Fruit fly (Drosophila melanogaster) whole organism, embryonic: Measurements from ENCODE around the gene Gs1l.

Experiments
- Antp ChIP-seq: fragments of 200-800 bp; sonication (Bioruptor generic); optimal IDR thresholded peaks from 3 replicates; lab custom pipeline; 2016; ENCODE audit warnings: missing biosample characterization, missing genetic modification characterization
- CG10321 ChIP-seq: fragments of 200-800 bp; sonication (Bioruptor generic); IDR thresholded peaks from 2 replicates; pipeline ENCODE4 v1.3.6; 2022; ENCODE audit warnings: missing biosample characterization, missing genetic modification characterization
- CG10431 ChIP-seq: fragments of 200-800 bp; sonication (Bioruptor generic); optimal IDR thresholded peaks from 3 replicates; lab custom pipeline; 2018; ENCODE audit warnings: missing biosample characterization, mild to moderate bottlenecking, missing genetic modification characterization
- CG12659 ChIP-seq: fragments of 200-800 bp; sonication (Bioruptor generic); optimal IDR thresholded peaks from 3 replicates; lab custom pipeline; 2017; ENCODE audit warnings: mild to moderate bottlenecking, missing biosample characterization, missing genetic modification reagents, missing genetic modification characterization
- CG12769 ChIP-seq: fragments of 200-800 bp; sonication (Bioruptor generic); optimal IDR thresholded peaks from 2 replicates; lab custom pipeline; 2019; ENCODE audit warnings: missing biosample characterization, mild to moderate bottlenecking, missing genetic modification characterization, moderate library complexity
- CG13424 ChIP-seq: fragments of 200-800 bp; sonication (Bioruptor generic); optimal IDR thresholded peaks from 2 replicates; lab custom pipeline; 2019; ENCODE audit warnings: missing biosample characterization, mild to moderate bottlenecking, missing genetic modification characterization, moderate library complexity
- CG16779 ChIP-seq: fragments of 200-800 bp; sonication (Bioruptor generic); IDR thresholded peaks from 2 replicates; pipeline ENCODE4 v1.3.6; 2022; ENCODE audit warnings: missing biosample characterization, missing genetic modification characterization
- CG17612 ChIP-seq: fragments of 200-800 bp; sonication (Bioruptor generic); IDR thresholded peaks from 2 replicates; pipeline ENCODE4 v1.3.6; 2022; ENCODE audit warnings: missing biosample characterization, missing genetic modification characterization
- CG17829 ChIP-seq: fragments of 200-800 bp; optimal IDR thresholded peaks from 2 replicates; lab custom pipeline; 2019; ENCODE audit warnings: missing biosample characterization, mild to moderate bottlenecking, missing genetic modification characterization, moderate library complexity
- CG18619 ChIP-seq: fragments of 200-800 bp; sonication (Bioruptor generic); optimal IDR thresholded peaks from 3 replicates; lab custom pipeline; 2017; ENCODE audit warnings: missing biosample characterization, mild to moderate bottlenecking, missing genetic modification characterization
- CG31224 ChIP-seq: fragments of 200-800 bp; sonication (Bioruptor generic); IDR thresholded peaks from 2 replicates; pipeline ENCODE4 v1.3.6; 2022; ENCODE audit warnings: missing biosample characterization, missing genetic modification characterization
- CG31388 ChIP-seq: fragments of 200-800 bp; sonication (Bioruptor generic); optimal IDR thresholded peaks from 2 replicates; lab custom pipeline; 2016; ENCODE audit warnings: missing biosample characterization, missing genetic modification characterization
- CG31441 ChIP-seq: fragments of 200-800 bp; sonication (Bioruptor generic); IDR thresholded peaks from 2 replicates; pipeline ENCODE4 v1.3.6; 2022; ENCODE audit warnings: missing biosample characterization, missing genetic modification characterization
- CG32532 ChIP-seq: fragments of 200-800 bp; sonication (Bioruptor generic); IDR thresholded peaks from 2 replicates; pipeline ENCODE4 v1.3.6; 2022; ENCODE audit warnings: missing biosample characterization, missing genetic modification characterization
- CG34422 ChIP-seq: fragments of 200-800 bp; sonication (Bioruptor generic); IDR thresholded peaks from 3 replicates; pipeline ENCODE4 v1.3.6; 2022; ENCODE audit warnings: missing biosample characterization, missing genetic modification characterization
- CG4328 ChIP-seq: fragments of 200-800 bp; sonication (Bioruptor generic); optimal IDR thresholded peaks from 3 replicates; lab custom pipeline; 2017; ENCODE audit warnings: missing biosample characterization, missing genetic modification reagents, missing genetic modification characterization
- CG5953 ChIP-seq: fragments of 200-800 bp; sonication (Bioruptor generic); IDR thresholded peaks from 2 replicates; pipeline ENCODE4 v1.3.6; 2022; ENCODE audit warnings: missing biosample characterization, missing genetic modification characterization
- CG8388 ChIP-seq: fragments of 200-800 bp; sonication (Bioruptor generic); optimal IDR thresholded peaks from 2 replicates; lab custom pipeline; 2019; ENCODE audit warnings: missing biosample characterization, mild to moderate bottlenecking, missing genetic modification characterization, moderate library complexity
- CG8765 ChIP-seq: fragments of 200-800 bp; sonication (Bioruptor generic); IDR thresholded peaks from 2 replicates; pipeline ENCODE4 v1.3.6; 2022; ENCODE audit warnings: missing biosample characterization, missing genetic modification characterization
- Fer2 ChIP-seq: fragments of 200-800 bp; sonication (Bioruptor generic); optimal IDR thresholded peaks from 2 replicates; lab custom pipeline; 2018; ENCODE audit warnings: missing biosample characterization, mild to moderate bottlenecking, missing genetic modification characterization, moderate library complexity
- HHEX ChIP-seq: fragments of 200-800 bp; sonication (Bioruptor generic); optimal IDR thresholded peaks from 3 replicates; lab custom pipeline; 2017; ENCODE audit warnings: missing biosample characterization, mild to moderate bottlenecking, missing genetic modification characterization, missing genetic modification reagents
- HmgD ChIP-seq: fragments of 200-800 bp; sonication (Bioruptor generic); optimal IDR thresholded peaks from 3 replicates; lab custom pipeline; 2016; ENCODE audit warnings: missing biosample characterization, missing genetic modification characterization
- Myb ChIP-seq: fragments of 200-800 bp; sonication (Bioruptor generic); optimal IDR thresholded peaks from 2 replicates; lab custom pipeline; 2016; ENCODE audit warnings: missing biosample characterization, missing genetic modification characterization
- NfI ChIP-seq: fragments of 200-800 bp; sonication (Bioruptor generic); optimal IDR thresholded peaks from 3 replicates; lab custom pipeline; 2018; ENCODE audit warnings: missing biosample characterization, mild to moderate bottlenecking, missing genetic modification characterization, moderate library complexity
- Optix ChIP-seq: fragments of 200-800 bp; sonication (Bioruptor generic); IDR thresholded peaks from 3 replicates; pipeline ENCODE4 v1.3.6; 2022; ENCODE audit warnings: missing biosample characterization, missing genetic modification characterization
- cad ChIP-seq: fragments of >200 bp; optimal IDR thresholded peaks from 2 replicates; lab custom pipeline; 2017; ENCODE audit warnings: missing biosample characterization, missing genetic modification characterization
- chif ChIP-seq, 2 experiments: fragments of 200-800 bp; sonication (Bioruptor generic); optimal IDR thresholded peaks; 3 replicates each; lab custom pipeline; 2016; ENCODE audit warnings: missing biosample characterization in 2 of 2, missing genetic modification characterization in 2 of 2
- dan ChIP-seq: fragments of 200-800 bp; sonication (Bioruptor generic); IDR thresholded peaks from 2 replicates; pipeline ENCODE4 v1.3.6; 2022; ENCODE audit warnings: missing biosample characterization, missing genetic modification characterization
- dati ChIP-seq: fragments of 200-800 bp; sonication (Bioruptor generic); IDR thresholded peaks from 2 replicates; pipeline ENCODE4 v1.3.6; 2022; ENCODE audit warnings: missing biosample characterization, missing genetic modification characterization
- dysf ChIP-seq: fragments of 200-800 bp; sonication (Bioruptor generic); IDR thresholded peaks from 3 replicates; pipeline ENCODE4 v1.3.6; 2022; ENCODE audit warnings: missing biosample characterization, missing genetic modification characterization
- fd64A ChIP-seq: fragments of 200-800 bp; sonication (Bioruptor generic); optimal IDR thresholded peaks from 3 replicates; lab custom pipeline; 2018; ENCODE audit warnings: missing biosample characterization, mild to moderate bottlenecking, missing genetic modification characterization
- gro ChIP-seq: fragments of 200-800 bp; sonication (Bioruptor generic); optimal IDR thresholded peaks from 2 replicates; lab custom pipeline; 2016; ENCODE audit warnings: missing biosample characterization, missing genetic modification characterization
- hbn ChIP-seq: fragments of 200-800 bp; sonication (Bioruptor generic); IDR thresholded peaks from 2 replicates; pipeline ENCODE4 v1.3.6; 2022; ENCODE audit warnings: missing biosample characterization, missing genetic modification characterization; ENCODE audit not compliant: partially characterized antibody
- klu ChIP-seq: fragments of 200-800 bp; sonication (Bioruptor generic); IDR thresholded peaks from 2 replicates; pipeline ENCODE4 v1.3.6; 2022; ENCODE audit warnings: missing biosample characterization, missing genetic modification characterization
- kni ChIP-seq: fragments of 200-800 bp; sonication (Bioruptor generic); optimal IDR thresholded peaks from 3 replicates; lab custom pipeline; 2017; ENCODE audit warnings: mild to moderate bottlenecking, missing biosample characterization, missing genetic modification reagents, missing genetic modification characterization
- knrl ChIP-seq: fragments of 200-800 bp; sonication (Bioruptor generic); IDR thresholded peaks from 3 replicates; pipeline ENCODE4 v1.3.6; 2022; ENCODE audit warnings: missing biosample characterization, missing genetic modification characterization; ENCODE audit not compliant: partially characterized antibody
- luna ChIP-seq: fragments of 200-800 bp; sonication (Bioruptor generic); optimal IDR thresholded peaks from 2 replicates; lab custom pipeline; 2016; ENCODE audit warnings: missing biosample characterization, missing genetic modification characterization
- mirr ChIP-seq: fragments of 200-800 bp; sonication (Bioruptor generic); optimal IDR thresholded peaks from 3 replicates; lab custom pipeline; 2018; ENCODE audit warnings: missing biosample characterization, mild to moderate bottlenecking, missing genetic modification characterization
- otp ChIP-seq: fragments of 200-800 bp; sonication (Bioruptor generic); IDR thresholded peaks from 3 replicates; pipeline ENCODE4, ENCODE4 v1.3.6; 2022; ENCODE audit warnings: missing biosample characterization, missing genetic modification characterization
- pb ChIP-seq: fragments of 200-800 bp; sonication (Bioruptor generic); optimal IDR thresholded peaks from 3 replicates; lab custom pipeline; 2016; ENCODE audit warnings: missing biosample characterization, missing genetic modification characterization
- pum ChIP-seq: fragments of 200-800 bp; sonication (Bioruptor generic); optimal IDR thresholded peaks from 2 replicates; lab custom pipeline; 2016; ENCODE audit warnings: missing biosample characterization, missing genetic modification characterization
- rib ChIP-seq: fragments of 200-800 bp; sonication (Bioruptor generic); IDR thresholded peaks from 2 replicates; pipeline ENCODE4 v1.3.6; 2022; ENCODE audit warnings: missing biosample characterization, missing genetic modification characterization
- salm ChIP-seq: fragments of 200-800 bp; sonication (Bioruptor generic); optimal IDR thresholded peaks from 2 replicates; lab custom pipeline; 2018; ENCODE audit warnings: missing biosample characterization, mild to moderate bottlenecking, missing genetic modification characterization
- slou ChIP-seq: fragments of 200-800 bp; sonication (Bioruptor generic); optimal IDR thresholded peaks from 3 replicates; lab custom pipeline; 2016; ENCODE audit warnings: missing biosample characterization, missing genetic modification characterization
- stc ChIP-seq: fragments of 200-800 bp; sonication (Bioruptor generic); IDR thresholded peaks from 2 replicates; pipeline ENCODE4 v1.3.6; 2022; ENCODE audit warnings: missing biosample characterization, missing genetic modification characterization
- trem ChIP-seq: fragments of 200-800 bp; optimal IDR thresholded peaks from 3 replicates; lab custom pipeline; 2019; ENCODE audit warnings: missing biosample characterization, mild to moderate bottlenecking, missing genetic modification characterization, moderate library complexity
- usp ChIP-seq: fragments of >200 bp; optimal IDR thresholded peaks from 2 replicates; lab custom pipeline; 2017; ENCODE audit warnings: missing biosample characterization, missing genetic modification characterization
- vvl ChIP-seq: fragments of 200-800 bp; sonication (Bioruptor generic); IDR thresholded peaks from 2 replicates; pipeline ENCODE4 v1.3.6; 2022; ENCODE audit warnings: missing biosample characterization, missing genetic modification characterization
- zfh2 ChIP-seq: fragments of 200-800 bp; sonication (Bioruptor generic); optimal IDR thresholded peaks from 2 replicates; lab custom pipeline; 2016; ENCODE audit warnings: missing biosample characterization, missing genetic modification characterization

Gs1l gene

dm6 chr2L:4458119-4459056, 1.8 kb upstream of the Gs1l start, which contains the start of gene RpL27A (continued):
- TF ChIP-seq CG8388 (GFP tag; lab: Kevin White, UChicago) (peak; percentile 55), CG5953 (GFP tag; lab: Robert Waterston, UW) (peak; percentile 73), luna (peak; percentile 70), CG18619 (GFP tag; lab: Kevin White, UChicago) (peak; percentile 86), zfh2 (peak; percentile 32), CG34422 (GFP tag; lab: Robert Waterston, UW) (peak; percentile 81; the same call in 2 of the 3 replicates), stc (GFP tag; lab: Robert Waterston, UW) (peak; percentile 79), CG4328 (GFP tag; lab: Kevin White, UChicago) (peak; percentile 77), salm (tag; lab: Kevin White, UChicago) (peak; percentile 51), klu (peak; percentile 35; the same call in 1 of the 2 replicates), dan (GFP tag; lab: Robert Waterston, UW) (no peak), pum (GFP tag; lab: Kevin White, UChicago) (peak; percentile 4), kni (GFP tag; lab: Kevin White, UChicago) (peak; percentile 63), dati (peak; percentile 76), CG10431 (GFP tag; lab: Kevin White, UChicago) (peak; percentile 90), CG13424 (tag; lab: Kevin White, UChicago) (peak; percentile 63), CG8765 (GFP tag; lab: Robert Waterston, UW) (no peak), CG32532 (GFP tag; lab: Robert Waterston, UW) (peak; percentile 84), usp (GFP tag; lab: Kevin White, UChicago) (no peak), CG31224 (GFP tag; lab: Robert Waterston, UW) (peak; percentile 54; the same call in 1 of the 2 replicates), CG31388 (GFP tag; lab: Kevin White, UChicago) (peak; percentile 32), HHEX (GFP tag; lab: Kevin White, UChicago) (peak; percentile 84), mirr (GFP tag; lab: Kevin White, UChicago) (peak; percentile 89), Optix (peak; percentile 68), trem (tag; lab: Kevin White, UChicago) (peak; percentile 44), otp (GFP tag; lab: Robert Waterston, UW) (peak; percentile 86), rib (GFP tag; lab: Robert Waterston, UW) (peak; percentile 70), Fer2 (tag; lab: Kevin White, UChicago) (peak; percentile 30), Myb (GFP tag; lab: Kevin White, UChicago) (peak; percentile 79), dysf (peak; percentile 78), slou (peak; percentile 63), CG31441 (GFP tag; lab: Robert Waterston, UW) (peak; percentile 83), cad (no peak), CG17829 (tag; lab: Kevin White, UChicago) (peak; percentile 60), CG16779 (GFP tag; lab: Robert Waterston, UW) (peak; percentile 77), HmgD (GFP tag; lab: Kevin White, UChicago) (peak; percentile 39), CG10321 (GFP tag; lab: Robert Waterston, UW) (peak; percentile 53; the same call in 1 of the 2 replicates), chif (GFP tag; optimal IDR thresholded peaks at IDR 0.05; lab: Kevin White, UChicago) (peak; percentile 52 to 68), pb (GFP tag; lab: Kevin White, UChicago) (peak; percentile 68), fd64A (GFP tag; lab: Kevin White, UChicago) (peak; percentile 80), Antp (GFP tag; lab: Kevin White, UChicago) (peak; percentile 49), CG17612 (GFP tag; lab: Robert Waterston, UW) (peak; percentile 46; the same call in 1 of the 2 replicates), knrl (GFP tag; lab: Robert Waterston, UW) (peak; percentile 65), gro (GFP tag; lab: Kevin White, UChicago) (peak; percentile 23), hbn (GFP tag; lab: Robert Waterston, UW) (no peak), vvl (GFP tag; lab: Robert Waterston, UW) (peak; percentile 92), NfI (GFP tag; lab: Kevin White, UChicago) (peak; percentile 94), CG12769 (tag; lab: Kevin White, UChicago) (peak; percentile 72), CG12659 (GFP tag; lab: Kevin White, UChicago) (peak; percentile 92)
